Worm (Caenorhabditis elegans): ENCODE results near the gene T09A5.4.

The T09A5.4 gene

ce11 chrII:7854942-7855341 lies 9.0 kb downstream of the T09A5.4 start, which contains the start of gene mdt-10:
Gene mdt-10, minus strand, starts transcription at chrII:7855042.
- TF ChIP-seq spr-3 (GFP tag; optimal IDR thresholded peaks at IDR 0.05) (no peak), zip-11 (GFP tag; IDR thresholded peaks at IDR 0.05) (no peak), zip-2 (tag; optimal IDR thresholded peaks at IDR 0.05) (no peak), D1046.2 (GFP tag; IDR thresholded peaks at IDR 0.05) (no peak), Y105C5A.15 (GFP tag; IDR thresholded peaks at IDR 0.05) (no peak), spr-1 (tag; optimal IDR thresholded peaks at IDR 0.05) (no peak), lin-38 (GFP tag; IDR thresholded peaks at IDR 0.05) (no peak), dpl-1 (GFP tag; optimal IDR thresholded peaks at IDR 0.05) (no peak), hif-1 (tag; optimal IDR thresholded peaks at IDR 0.05) (no peak), ama-1 (optimal IDR thresholded peaks at IDR 0.05) (no peak), saeg-2 (GFP tag; IDR thresholded peaks at IDR 0.05) (no peak), madf-5 (GFP tag; IDR thresholded peaks at IDR 0.05) (no peak), pqm-1 (tag; optimal IDR thresholded peaks at IDR 0.05) (no peak), nhr-102 (tag; optimal IDR thresholded peaks at IDR 0.05) (no peak), T26A8.4 (GFP tag; IDR thresholded peaks at IDR 0.05) (no peak), lim-7 (GFP tag; IDR thresholded peaks at IDR 0.05) (no peak), attf-4 (tag; optimal IDR thresholded peaks at IDR 0.05) (no peak), tra-1 (GFP tag; IDR thresholded peaks at IDR 0.05) (no peak)

ce11 chrII:7855619-7856018 lies 9.6 kb downstream of the T09A5.4 start, which contains the start of gene mdmh-35:
Gene mdmh-35, minus strand, starts transcription at chrII:7855719.
- TF ChIP-seq aha-1 (tag) (peak; percentile 26), daf-19 (GFP tag; conservative IDR thresholded peaks at IDR 0.05) (no peak), attf-4 (tag; optimal IDR thresholded peaks at IDR 0.05) (no peak), nhr-10 (tag; optimal IDR thresholded peaks at IDR 0.05) (no peak), mxl-2 (GFP tag; conservative IDR thresholded peaks at IDR 0.05) (no peak)

ce11 chrII:7857485-7858010 lies 11.6 kb downstream of the T09A5.4 start, which contains the start of the genes cec-3 and T09A5.15:
Gene cec-3, minus strand, starts transcription at chrII:7857600.
Gene T09A5.15, plus strand, starts transcription at chrII:7857960.
- no peak for TF ChIP-seq vab-7 (GFP tag; IDR thresholded peaks at IDR 0.05)
- TF ChIP-seq dpl-1 (GFP tag; optimal IDR thresholded peaks at IDR 0.05) = peak; percentile 52
- peak in 1 of 2 experiments; percentile 66 for TF ChIP-seq hif-1 (tag; optimal IDR thresholded peaks at IDR 0.05)
- peak; percentile 28 for TF ChIP-seq rbr-2 (tag; optimal IDR thresholded peaks at IDR 0.05)
- no peak for TF ChIP-seq F49E8.2 (tag; optimal IDR thresholded peaks at IDR 0.05; ENCODE audit: borderline replicate concordance)
- no peak for TF ChIP-seq tra-1 (GFP tag; IDR thresholded peaks at IDR 0.05)
- TF ChIP-seq zfp-3 (GFP tag; conservative IDR thresholded peaks at IDR 0.05) = no peak
- peak; percentile 62 for TF ChIP-seq mes-2 (tag; optimal IDR thresholded peaks at IDR 0.05; ENCODE audit: poor library complexity, severe bottlenecking)
- peak; percentile 4 for TF ChIP-seq hlh-30 (tag; optimal IDR thresholded peaks at IDR 0.05; ENCODE audit: insufficient read depth)
- TF ChIP-seq T20F7.1 (GFP tag; optimal IDR thresholded peaks at IDR 0.05) = peak; percentile 98
- TF ChIP-seq Y75B8A.6 (GFP tag; IDR thresholded peaks at IDR 0.05) = no peak
- TF ChIP-seq lsy-2 (tag; optimal IDR thresholded peaks at IDR 0.05) = peak in 1 of 2 experiments; percentile 66
- TF ChIP-seq dve-1 (tag; optimal IDR thresholded peaks at IDR 0.05; ENCODE audit: insufficient read depth) = peak; percentile 28
- peak; percentile 26 for TF ChIP-seq nhr-28 (tag; optimal IDR thresholded peaks at IDR 0.05)
- TF ChIP-seq lin-38 (GFP tag; IDR thresholded peaks at IDR 0.05) = no peak
- no peak for TF ChIP-seq zfp-2 (tag; optimal IDR thresholded peaks at IDR 0.05)
- TF ChIP-seq mep-1 (tag; optimal IDR thresholded peaks at IDR 0.05) = peak; percentile 33

- TF ChIP-seq aha-1 (tag) = peak; percentile 13
- TF ChIP-seq F10B5.3 (tag; optimal IDR thresholded peaks at IDR 0.05) = no peak
Measured at ce11 chrII:7858101-7858500, 12.1 kb downstream of the T09A5.4 start, which contains the start of gene sds-22. Gene sds-22, plus strand, starts transcription at chrII:7858401.
